Worm (Caenorhabditis elegans): Measurements from ENCODE around the gene vpat-1.
A peak's percentile ranks its signal among the peaks of the same experiment; 100 is the strongest.

The vpat-1 gene

ce11 chrX:1068986-1069385 is 23.0 kb upstream of the vpat-1 start, which contains the start of gene mksr-1:
Gene mksr-1 (minus strand): TSS chrX:1069129.
- TF ChIP-seq nhr-11 (tag; optimal IDR thresholded peaks at IDR 0.05) (no peak), aha-1 (tag) (peak; percentile 35)

ce11 chrX:1064064-1064463 is 18.1 kb upstream of the vpat-1 start:
- no peak for TF ChIP-seq Y48G9A.11 (GFP tag; IDR thresholded peaks at IDR 0.05)
- no peak for TF ChIP-seq nhr-6 (tag; optimal IDR thresholded peaks at IDR 0.05)
- peak; percentile 99 for TF ChIP-seq set-16 (GFP tag; IDR thresholded peaks at IDR 0.05)
- TF ChIP-seq tra-1 (GFP tag; IDR thresholded peaks at IDR 0.05), result 0 out of 2 replicates have a peak, but pooled peaks have one; percentile 7
- TF ChIP-seq hif-1 (tag; optimal IDR thresholded peaks at IDR 0.05), result peak in 1 of 2 experiments; percentile 38
- TF ChIP-seq ZK546.5 (tag; optimal IDR thresholded peaks at IDR 0.05), result no peak
- TF ChIP-seq F10B5.3 (tag; optimal IDR thresholded peaks at IDR 0.05), result no peak
- TF ChIP-seq ZK337.2 (GFP tag; IDR thresholded peaks at IDR 0.05), result no peak
- TF ChIP-seq hlh-30 (tag; optimal IDR thresholded peaks at IDR 0.05; ENCODE audit: insufficient read depth), result peak; percentile 69
- TF ChIP-seq madf-5 (GFP tag; IDR thresholded peaks at IDR 0.05), result no peak
- no peak for TF ChIP-seq mdt-29 (GFP tag; IDR thresholded peaks at IDR 0.05)
- TF ChIP-seq arid-1 (GFP tag; conservative IDR thresholded peaks at IDR 0.05), result no peak
- 0 out of 2 replicates have a peak, but pooled peaks have one; percentile 36 for TF ChIP-seq dmd-9 (GFP tag; IDR thresholded peaks at IDR 0.05)
- no peak for TF ChIP-seq fkh-10 (GFP tag; optimal IDR thresholded peaks at IDR 0.05)
- TF ChIP-seq F44E2.7 (GFP tag; IDR thresholded peaks at IDR 0.05), result no peak
- peak in 1 of 2 experiments; percentile 70 for TF ChIP-seq mdl-1 (tag; optimal IDR thresholded peaks at IDR 0.05)
- no peak for TF ChIP-seq ceh-32 (tag; optimal IDR thresholded peaks at IDR 0.05; ENCODE audit: poor library complexity)
- TF ChIP-seq aly-2 (tag; optimal IDR thresholded peaks at IDR 0.05), result no peak
- TF ChIP-seq D1046.2 (GFP tag; IDR thresholded peaks at IDR 0.05), result no peak
- no peak for TF ChIP-seq unc-39 (tag; optimal IDR thresholded peaks at IDR 0.05)
- no peak for TF ChIP-seq snpc-1.2 (GFP tag; IDR thresholded peaks at IDR 0.05)
- no peak for TF ChIP-seq daf-12 (tag; optimal IDR thresholded peaks at IDR 0.05)
- peak; percentile 79 for TF ChIP-seq ctbp-1 (GFP tag; IDR thresholded peaks at IDR 0.05)
- TF ChIP-seq lin-13 (GFP tag; optimal IDR thresholded peaks at IDR 0.05), result no peak
- peak; percentile 23 for TF ChIP-seq lin-39 (tag; optimal IDR thresholded peaks at IDR 0.05)
- TF ChIP-seq F37D6.2 (tag; optimal IDR thresholded peaks at IDR 0.05), result peak; percentile 72
- no peak for TF ChIP-seq zag-1 (tag; optimal IDR thresholded peaks at IDR 0.05)
- no peak for TF ChIP-seq nhr-10 (tag; optimal IDR thresholded peaks at IDR 0.05)
- no peak for TF ChIP-seq skn-1 (tag; optimal IDR thresholded peaks at IDR 0.05)
- TF ChIP-seq hlh-11 (tag; optimal IDR thresholded peaks at IDR 0.05), result peak; percentile 48
- no peak for TF ChIP-seq nhr-41 (GFP tag; IDR thresholded peaks at IDR 0.05)
- TF ChIP-seq fos-1 (tag; optimal IDR thresholded peaks at IDR 0.05), result no peak
- no peak for TF ChIP-seq ceh-20 (GFP tag; IDR thresholded peaks at IDR 0.05)
- no peak for TF ChIP-seq egl-43 (GFP tag; IDR thresholded peaks at IDR 0.05)
- TF ChIP-seq lin-38 (GFP tag; IDR thresholded peaks at IDR 0.05), result 0 out of 2 replicates have a peak, but pooled peaks have one; percentile 9
- TF ChIP-seq daf-19 (GFP tag; conservative IDR thresholded peaks at IDR 0.05), result no peak
- no peak for TF ChIP-seq zip-2 (tag; optimal IDR thresholded peaks at IDR 0.05)
- TF ChIP-seq lsy-2 (tag; optimal IDR thresholded peaks at IDR 0.05), result peak; percentile 29 to 40
- no peak for TF ChIP-seq cey-2 (tag; optimal IDR thresholded peaks at IDR 0.05; ENCODE audit: borderline replicate concordance, insufficient read depth)
- TF ChIP-seq zip-11 (GFP tag; IDR thresholded peaks at IDR 0.05), result no peak
- peak; percentile 85 for TF ChIP-seq hmg-1.1 (GFP tag; IDR thresholded peaks at IDR 0.05)
- no peak for TF ChIP-seq lim-7 (GFP tag; IDR thresholded peaks at IDR 0.05)
- peak; percentile 73 for TF ChIP-seq mep-1 (tag; optimal IDR thresholded peaks at IDR 0.05)
- no peak for TF ChIP-seq T20F7.1 (GFP tag; optimal IDR thresholded peaks at IDR 0.05)
- no peak for TF ChIP-seq mes-2 (tag; optimal IDR thresholded peaks at IDR 0.05; ENCODE audit: poor library complexity, severe bottlenecking)
- no peak for TF ChIP-seq Y75B8A.6 (GFP tag; IDR thresholded peaks at IDR 0.05)
- no peak for TF ChIP-seq pqm-1 (tag; optimal IDR thresholded peaks at IDR 0.05)
- no peak for TF ChIP-seq spr-3 (GFP tag; optimal IDR thresholded peaks at IDR 0.05)

Data from whole organism, L4 larva.